Fruit fly (Drosophila melanogaster) whole organism, prepupa: Measurements from ENCODE around the gene phtm.

Experiments
- Blimp-1 ChIP-seq: fragments of 200-800 bp; sonication (Bioruptor generic); optimal IDR thresholded peaks from 3 replicates; lab custom pipeline; 2017; ENCODE audit warnings: missing biosample characterization, missing genetic modification characterization, mild to moderate bottlenecking, moderate library complexity, missing genetic modification reagents
- CG11294 ChIP-seq: fragments of 200-800 bp; sonication (Bioruptor generic); IDR thresholded peaks from 2 replicates; pipeline ENCODE4 v1.3.6; 2022; ENCODE audit warnings: missing biosample characterization, missing genetic modification characterization
- CG15336 ChIP-seq: fragments of 200-800 bp; sonication (Bioruptor generic); IDR thresholded peaks from 2 replicates; pipeline ENCODE4 v1.3.6; 2022; ENCODE audit warnings: missing biosample characterization, missing genetic modification characterization
- CG1621 ChIP-seq: fragments of 200-800 bp; sonication (Bioruptor generic); optimal IDR thresholded peaks from 3 replicates; lab custom pipeline; 2018; ENCODE audit warnings: missing biosample characterization, mild to moderate bottlenecking, missing genetic modification characterization
- CG3032 ChIP-seq: fragments of 200-800 bp; optimal IDR thresholded peaks from 2 replicates; lab custom pipeline; 2019; ENCODE audit warnings: missing biosample characterization, mild to moderate bottlenecking, missing genetic modification characterization, moderate library complexity
- CG31627 ChIP-seq: fragments of 200-800 bp; sonication (Bioruptor generic); optimal IDR thresholded peaks from 3 replicates; lab custom pipeline; 2016; ENCODE audit warnings: missing biosample characterization, missing genetic modification characterization
- CG3919 ChIP-seq: fragments of 200-800 bp; sonication (Bioruptor generic); optimal IDR thresholded peaks from 3 replicates; lab custom pipeline; 2016; ENCODE audit warnings: missing biosample characterization, missing genetic modification characterization
- CG6276 ChIP-seq: fragments of 200-800 bp; sonication (Bioruptor generic); optimal IDR thresholded peaks from 2 replicates; lab custom pipeline; 2017; ENCODE audit warnings: missing biosample characterization, mild to moderate bottlenecking, missing genetic modification characterization
- CG6792 ChIP-seq: fragments of 200-800 bp; sonication (Bioruptor generic); optimal IDR thresholded peaks from 3 replicates; lab custom pipeline; 2016; ENCODE audit warnings: missing biosample characterization, missing genetic modification characterization
- CG6808 ChIP-seq: fragments of 200-800 bp; sonication (Bioruptor generic); optimal IDR thresholded peaks from 3 replicates; lab custom pipeline; 2017; ENCODE audit warnings: missing biosample characterization, missing genetic modification characterization, mild to moderate bottlenecking, moderate library complexity, missing genetic modification reagents
- CG8119 ChIP-seq: fragments of 200-800 bp; sonication (Bioruptor generic); IDR thresholded peaks from 3 replicates; pipeline ENCODE4 v1.3.6; 2022; ENCODE audit warnings: missing biosample characterization, missing genetic modification characterization
- CG8319 ChIP-seq: fragments of 200-800 bp; sonication (Bioruptor generic); optimal IDR thresholded peaks from 3 replicates; lab custom pipeline; 2016; ENCODE audit warnings: missing biosample characterization, missing genetic modification characterization
- CG8632 ChIP-seq: fragments of 200-800 bp; sonication (Bioruptor generic); optimal IDR thresholded peaks from 3 replicates; lab custom pipeline; 2016; ENCODE audit warnings: missing biosample characterization, missing genetic modification characterization
- CG9139 ChIP-seq: fragments of 200-800 bp; sonication (Bioruptor generic); optimal IDR thresholded peaks from 3 replicates; lab custom pipeline; 2017; ENCODE audit warnings: missing biosample characterization, mild to moderate bottlenecking, missing genetic modification characterization
- Eip75B ChIP-seq: fragments of 200-800 bp; sonication (Bioruptor generic); optimal IDR thresholded peaks from 3 replicates; lab custom pipeline; 2016; ENCODE audit warnings: missing biosample characterization, missing genetic modification characterization
- Eip78C ChIP-seq: fragments of 200-800 bp; sonication (Bioruptor generic); peaks from one replicate; lab custom pipeline; 2016; ENCODE audit warnings: missing biosample characterization, missing genetic modification characterization
- Eip93F ChIP-seq: fragments of 200-800 bp; sonication (Bioruptor generic); optimal IDR thresholded peaks from 2 replicates; lab custom pipeline; 2016; ENCODE audit warnings: missing biosample characterization, mild to moderate bottlenecking, missing genetic modification characterization
- Ets21C ChIP-seq: fragments of 200-800 bp; sonication (Bioruptor generic); optimal IDR thresholded peaks from 3 replicates; lab custom pipeline; 2016; ENCODE audit warnings: missing biosample characterization, missing genetic modification characterization
- Ets96B ChIP-seq: fragments of 200-800 bp; optimal IDR thresholded peaks from 2 replicates; lab custom pipeline; 2019; ENCODE audit warnings: missing biosample characterization, mild to moderate bottlenecking, missing genetic modification characterization, moderate library complexity
- Gug ChIP-seq: fragments of 200-800 bp; sonication (Bioruptor generic); IDR thresholded peaks from 2 replicates; pipeline ENCODE4 v1.3.6; 2022; ENCODE audit warnings: missing biosample characterization, missing genetic modification characterization
- Hr38 ChIP-seq: sonication (Bioruptor generic); optimal IDR thresholded peaks from 2 replicates; lab custom pipeline; 2016; ENCODE audit warnings: missing biosample characterization, missing genetic modification characterization
- Hr4 ChIP-seq: fragments of 200-800 bp; sonication (Bioruptor generic); optimal IDR thresholded peaks from 3 replicates; lab custom pipeline; 2016; ENCODE audit warnings: missing biosample characterization, missing genetic modification characterization
- Met ChIP-seq: fragments of 200-800 bp; sonication (Bioruptor generic); optimal IDR thresholded peaks from 3 replicates; lab custom pipeline; 2016; ENCODE audit warnings: missing biosample characterization, missing genetic modification characterization
- OdsH ChIP-seq: fragments of 200-800 bp; sonication (Bioruptor generic); optimal IDR thresholded peaks from 3 replicates; lab custom pipeline; 2016; ENCODE audit warnings: missing biosample characterization, missing genetic modification characterization
- Sox15 ChIP-seq: fragments of 200-800 bp; sonication (Bioruptor generic); optimal IDR thresholded peaks from 3 replicates; lab custom pipeline; 2016; ENCODE audit warnings: missing biosample characterization, missing genetic modification characterization
- achi ChIP-seq: fragments of 200-800 bp; sonication (Bioruptor generic); optimal IDR thresholded peaks from 3 replicates; lab custom pipeline; 2016; ENCODE audit warnings: missing biosample characterization, missing genetic modification characterization
- acj6 ChIP-seq: fragments of 200-800 bp; sonication (Bioruptor generic); optimal IDR thresholded peaks from 3 replicates; lab custom pipeline; 2016; ENCODE audit warnings: missing biosample characterization, missing genetic modification characterization
- cyc ChIP-seq: fragments of 200-800 bp; sonication (Bioruptor generic); optimal IDR thresholded peaks from 3 replicates; lab custom pipeline; 2016; ENCODE audit warnings: missing biosample characterization, missing genetic modification characterization
- dac ChIP-seq: fragments of 200-800 bp; sonication (Bioruptor generic); optimal IDR thresholded peaks from 2 replicates; lab custom pipeline; 2017; ENCODE audit warnings: missing biosample characterization, mild to moderate bottlenecking, missing genetic modification characterization
- eg ChIP-seq: fragments of 200-800 bp; sonication (Bioruptor generic); IDR thresholded peaks from 3 replicates; pipeline ENCODE4 v1.3.6; 2022; ENCODE audit warnings: missing biosample characterization, missing genetic modification characterization
- esn ChIP-seq: fragments of 200-800 bp; sonication (Bioruptor generic); optimal IDR thresholded peaks from 2 replicates; lab custom pipeline; 2016; ENCODE audit warnings: missing biosample characterization, mild to moderate bottlenecking, missing genetic modification characterization, moderate library complexity
- fd59A ChIP-seq: fragments of 200-800 bp; sonication (Bioruptor generic); optimal IDR thresholded peaks from 2 replicates; lab custom pipeline; 2017; ENCODE audit warnings: missing biosample characterization, mild to moderate bottlenecking, missing genetic modification characterization, missing genetic modification reagents
- fkh ChIP-seq: fragments of 200-800 bp; sonication (Bioruptor generic); optimal IDR thresholded peaks from 3 replicates; lab custom pipeline; 2017; ENCODE audit warnings: missing biosample characterization, mild to moderate bottlenecking, missing genetic modification characterization, moderate library complexity
- net ChIP-seq: fragments of 200-800 bp; sonication (Bioruptor generic); optimal IDR thresholded peaks from 3 replicates; lab custom pipeline; 2016; ENCODE audit warnings: missing biosample characterization, missing genetic modification characterization
- salr ChIP-seq, 2 experiments: fragments of 200-800 bp; sonication (Bioruptor generic); optimal IDR thresholded peaks; 3 replicates each; lab custom pipeline; 2016 to 2018; ENCODE audit warnings: missing biosample characterization in 2 of 2, missing genetic modification characterization in 2 of 2, mild to moderate bottlenecking in 1 of 2
- spab ChIP-seq: fragments of 200-800 bp; sonication (Bioruptor generic); optimal IDR thresholded peaks from 2 replicates; lab custom pipeline; 2017; ENCODE audit warnings: missing biosample characterization, mild to moderate bottlenecking, missing genetic modification characterization, missing genetic modification reagents
- ss ChIP-seq, 2 experiments: fragments of 200-800 bp; sonication (Bioruptor generic); optimal IDR thresholded peaks; 2 replicates in 1 of 2; 3 replicates in 1 of 2; lab custom pipeline; 2017 to 2018; ENCODE audit warnings: mild to moderate bottlenecking in 2 of 2, missing biosample characterization in 2 of 2, missing genetic modification characterization in 2 of 2, moderate library complexity in 1 of 2
- svp ChIP-seq: fragments of 200-800 bp; sonication (Bioruptor generic); peaks from one replicate; lab custom pipeline; 2016; ENCODE audit warnings: missing biosample characterization, missing genetic modification characterization
- topi ChIP-seq: fragments of 200-800 bp; sonication (Bioruptor generic); optimal IDR thresholded peaks from 3 replicates; lab custom pipeline; 2016; ENCODE audit warnings: missing biosample characterization, missing genetic modification characterization
- vri ChIP-seq: fragments of 200-800 bp; sonication (Bioruptor generic); optimal IDR thresholded peaks from 3 replicates; lab custom pipeline; 2016; ENCODE audit warnings: missing biosample characterization, mild to moderate bottlenecking, missing genetic modification characterization

The phtm gene

dm6 chrX:18685726-18686125, at the start of gene phtm:
Gene phtm (plus strand): TSS chrX:18685766.
- no peak for TF ChIP-seq Sox15 (GFP tag; lab: Kevin White, UChicago)
- TF ChIP-seq dac = no peak
- peak; percentile 91 for TF ChIP-seq Blimp-1 (GFP tag; lab: Kevin White, UChicago)
- no peak for TF ChIP-seq CG6808 (GFP tag; lab: Kevin White, UChicago)
- no peak for TF ChIP-seq CG31627 (GFP tag; lab: Kevin White, UChicago)
- TF ChIP-seq CG8632 (GFP tag; lab: Kevin White, UChicago) = no peak
- no peak for TF ChIP-seq Hr38 (GFP tag; lab: Kevin White, UChicago)

DNA sequence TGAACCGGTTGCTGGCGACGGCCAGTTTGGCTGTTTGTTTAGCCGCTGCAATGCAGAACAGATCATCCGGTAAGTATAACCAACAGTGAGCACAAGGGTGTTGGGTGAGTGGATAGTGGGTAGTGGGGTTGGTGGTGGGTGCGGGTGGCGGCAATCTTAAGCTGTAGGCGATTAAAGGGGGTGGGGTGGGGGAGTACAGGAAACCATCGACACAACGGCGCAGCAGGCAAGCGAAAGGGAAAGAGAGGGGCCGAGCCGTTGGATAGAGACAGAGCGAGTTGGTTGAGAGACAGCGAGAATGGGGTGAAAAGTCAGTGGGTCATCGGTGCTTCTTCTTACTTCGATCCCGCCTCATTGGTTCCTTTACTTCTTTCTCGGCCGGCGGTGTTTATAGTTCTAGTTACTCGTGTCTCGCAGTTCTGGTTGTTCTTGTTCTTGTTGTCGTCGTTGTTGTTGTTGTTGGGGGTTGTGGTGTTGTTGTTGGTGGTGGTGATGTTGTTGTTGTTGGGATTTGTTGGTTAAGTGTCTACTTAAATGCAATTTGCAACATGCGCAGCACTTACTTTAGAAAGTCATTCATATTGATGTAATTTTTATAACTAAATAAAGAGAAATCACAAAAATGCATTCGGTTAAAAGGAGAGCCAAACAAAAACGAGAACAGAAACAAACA, 49.2 kb upstream of the phtm start:
- TF ChIP-seq svp (GFP tag; lab: Kevin White, UChicago) = peak; percentile 88
- no peak for TF ChIP-seq dac

dm6 chrX:18643057-18643656, 42.4 kb upstream of the phtm start:
- TF ChIP-seq Hr38 (GFP tag; lab: Kevin White, UChicago) (no peak), Eip78C (peak; percentile 37), svp (GFP tag; lab: Kevin White, UChicago) (peak; percentile 20), Ets96B (tag; lab: Kevin White, UChicago) (no peak), dac (no peak), CG9139 (GFP tag; lab: Kevin White, UChicago) (no peak), CG6276 (GFP tag; lab: Kevin White, UChicago) (peak; percentile 3), acj6 (GFP tag; lab: Kevin White, UChicago) (no peak), ss (GFP tag; optimal IDR thresholded peaks at IDR 0.05; lab: Kevin White, UChicago) (peak in 1 of 2 experiments; percentile 24), fd59A (no peak), vri (GFP tag; lab: Kevin White, UChicago) (no peak), salr (GFP tag; optimal IDR thresholded peaks at IDR 0.05; lab: Kevin White, UChicago) (no peak), fkh (GFP tag; lab: Kevin White, UChicago) (peak; percentile 27)
- TF ChIP-seq, all 60 proteins: peak for 5

- TF ChIP-seq net (GFP tag; lab: Kevin White, UChicago) (peak; percentile 65), CG3032 (tag; lab: Kevin White, UChicago) (peak; percentile 61), Eip93F (GFP tag; lab: Kevin White, UChicago) (peak; percentile 68), CG6808 (GFP tag; lab: Kevin White, UChicago) (peak; percentile 64), eg (GFP tag; lab: Robert Waterston, UW) (peak; percentile 58; the same call in 2 of the 3 replicates), achi (peak; percentile 78), Sox15 (GFP tag; lab: Kevin White, UChicago) (peak; percentile 71), Blimp-1 (GFP tag; lab: Kevin White, UChicago) (peak; percentile 29), CG6792 (GFP tag; lab: Kevin White, UChicago) (peak; percentile 80), CG11294 (peak; percentile 43; the same call in 1 of the 2 replicates), esn (GFP tag; lab: Kevin White, UChicago) (peak; percentile 81), CG6276 (GFP tag; lab: Kevin White, UChicago) (peak; percentile 67), CG8632 (GFP tag; lab: Kevin White, UChicago) (peak; percentile 74), CG3919 (peak; percentile 84), cyc (peak; percentile 80), CG9139 (GFP tag; lab: Kevin White, UChicago) (peak; percentile 50), vri (GFP tag; lab: Kevin White, UChicago) (peak; percentile 74), Ets21C (GFP tag; lab: Kevin White, UChicago) (peak; percentile 69), acj6 (GFP tag; lab: Kevin White, UChicago) (peak; percentile 83), CG8319 (peak; percentile 66), Hr38 (GFP tag; lab: Kevin White, UChicago) (no peak), CG15336 (GFP tag; lab: Robert Waterston, UW) (peak; percentile 60), CG8119 (GFP tag; lab: Robert Waterston, UW) (peak; percentile 67), salr (GFP tag; optimal IDR thresholded peaks at IDR 0.05; lab: Kevin White, UChicago) (peak; percentile 4 to 35), Gug (GFP tag; lab: Robert Waterston, UW) (peak; percentile 37; the same call in 1 of the 2 replicates), Hr4 (GFP tag; lab: Kevin White, UChicago) (peak; percentile 70), svp (GFP tag; lab: Kevin White, UChicago) (peak; percentile 71), CG31627 (GFP tag; lab: Kevin White, UChicago) (peak; percentile 84), fkh (GFP tag; lab: Kevin White, UChicago) (no peak), CG1621 (tag; lab: Kevin White, UChicago) (peak; percentile 31), Ets96B (tag; lab: Kevin White, UChicago) (peak; percentile 67), topi (GFP tag; lab: Kevin White, UChicago) (peak; percentile 82), Eip75B (GFP tag; lab: Kevin White, UChicago) (peak; percentile 78), OdsH (GFP tag; lab: Kevin White, UChicago) (peak; percentile 81), Met (GFP tag; lab: Kevin White, UChicago) (peak; percentile 83), spab (GFP tag; lab: Kevin White, UChicago) (peak; percentile 46)
Measured at dm6 chrX:18644890-18645289, 40.7 kb upstream of the phtm start.
